Worm (Caenorhabditis elegans) whole organism, mixed stage, embryonic: Measurements from ENCODE around the gene str-264.

Experiments used
- blmp-1 ChIP-seq: fragments of 150-350 bp; optimal IDR thresholded peaks from 2 replicates; lab custom pipeline; 2014; ENCODE audit warnings: missing biosample characterization, missing genetic modification characterization
- elt-3 ChIP-seq: fragments of 150-350 bp; optimal IDR thresholded peaks from 2 replicates; lab custom pipeline; 2014; ENCODE audit warnings: missing biosample characterization, missing genetic modification characterization
- lsy-2 ChIP-seq: fragments of 150-350 bp; optimal IDR thresholded peaks from 2 replicates; lab custom pipeline; 2014; ENCODE audit warnings: missing biosample characterization, missing genetic modification characterization
- mep-1 ChIP-seq: fragments of 150-350 bp; optimal IDR thresholded peaks from 2 replicates; lab custom pipeline; 2017; ENCODE audit warnings: missing biosample characterization, missing genetic modification reagents, missing genetic modification characterization, inconsistent platforms
- nhr-12 ChIP-seq: fragments of 150-350 bp; optimal IDR thresholded peaks from 2 replicates; lab custom pipeline; 2014; ENCODE audit warnings: missing biosample characterization, missing genetic modification characterization
- nhr-237 ChIP-seq: fragments of 150-350 bp; optimal IDR thresholded peaks from 2 replicates; lab custom pipeline; 2014; ENCODE audit warnings: missing biosample characterization, missing genetic modification characterization
- nhr-76 ChIP-seq: sonication (generic microtip); optimal IDR thresholded peaks from 2 replicates; lab custom pipeline; 2017; ENCODE audit warnings: missing biosample characterization, missing genetic modification characterization
- sem-2 ChIP-seq: fragments of 200-800 bp; sonication (Bioruptor generic); optimal IDR thresholded peaks from 2 replicates; lab custom pipeline; 2018; ENCODE audit warnings: mild to moderate bottlenecking, missing genetic modification characterization, missing compliant biosample characterization
- snpc-4 ChIP-seq: fragments of 150-350 bp; optimal IDR thresholded peaks from 2 replicates; lab custom pipeline; 2014; ENCODE audit warnings: missing biosample characterization, missing genetic modification characterization
- sptf-1 ChIP-seq: sonication (generic microtip); optimal IDR thresholded peaks from 2 replicates; lab custom pipeline; 2017; ENCODE audit warnings: mild to moderate bottlenecking, missing genetic modification characterization, moderate library complexity, missing compliant biosample characterization
- unc-62 ChIP-seq: fragments of 150-350 bp; optimal IDR thresholded peaks from 2 replicates; lab custom pipeline; 2014; ENCODE audit warnings: missing biosample characterization, missing genetic modification reagents, missing genetic modification characterization

DNA sequence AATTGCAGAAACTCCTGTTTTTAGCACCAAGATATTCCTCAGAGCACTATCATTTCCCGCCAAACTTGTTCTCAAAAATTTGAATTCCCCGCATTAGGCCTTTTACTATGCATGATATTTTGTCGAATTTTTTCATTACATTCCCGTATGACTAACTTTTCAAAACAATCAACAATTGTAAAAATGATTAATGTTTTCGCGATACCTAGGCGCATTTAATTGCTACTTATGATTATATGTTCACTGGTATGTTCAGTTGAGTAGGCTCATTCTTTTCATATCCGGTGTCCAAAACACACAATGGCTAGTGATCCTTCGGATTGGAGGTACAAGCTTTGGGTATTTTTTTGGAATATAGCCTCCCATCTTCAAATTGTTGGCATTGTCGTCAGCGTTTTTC lies 4.7 kb downstream of the str-264 start, which contains the start of gene srw-21:
- TF ChIP-seq lsy-2 (tag; lab: Kevin White, UChicago) (no peak), sem-2 (GFP tag; lab: Kevin White, UChicago) (no peak), unc-62 (GFP tag; lab: Kevin White, UChicago) (no peak), snpc-4 (no peak), elt-3 (no peak), nhr-76 (tag; lab: Kevin White, UChicago) (no peak), mep-1 (tag; lab: Kevin White, UChicago) (no peak), nhr-237 (no peak), nhr-12 (no peak), sptf-1 (tag; lab: Kevin White, UChicago) (no peak), blmp-1 (tag; lab: Kevin White, UChicago) (no peak)
